Worm (Caenorhabditis elegans): Measurements from ENCODE around the gene fat-2.

- TF ChIP-seq ama-1 (optimal IDR thresholded peaks at IDR 0.05), result no peak
- no peak for TF ChIP-seq mes-2 (tag; optimal IDR thresholded peaks at IDR 0.05; ENCODE audit: poor library complexity, severe bottlenecking)
- no peak for TF ChIP-seq snpc-4 (tag; optimal IDR thresholded peaks at IDR 0.05)
- no peak for TF ChIP-seq unc-62 (GFP tag; optimal IDR thresholded peaks at IDR 0.05 in 1 of 2)
- no peak for TF ChIP-seq unc-62 (tag; optimal IDR thresholded peaks at IDR 0.05)
- TF ChIP-seq mdl-1 (tag; optimal IDR thresholded peaks at IDR 0.05), result no peak
- TF ChIP-seq nhr-102 (tag; optimal IDR thresholded peaks at IDR 0.05), result no peak
- TF ChIP-seq rbr-2 (tag; optimal IDR thresholded peaks at IDR 0.05), result no peak
- TF ChIP-seq tra-1 (GFP tag; IDR thresholded peaks at IDR 0.05), result no peak
- no peak for TF ChIP-seq dpl-1 (GFP tag; optimal IDR thresholded peaks at IDR 0.05)
- TF ChIP-seq nhr-11 (tag; optimal IDR thresholded peaks at IDR 0.05), result no peak
- no peak for TF ChIP-seq F44E2.7 (GFP tag; IDR thresholded peaks at IDR 0.05)
- no peak for TF ChIP-seq F26F4.8 (GFP tag; conservative IDR thresholded peaks at IDR 0.05)
Observed at ce11 chrIV:13364869-13365268, 41.2 kb downstream of the fat-2 start, which contains the start of gene srsx-25.

Data from whole organism, L4 larva.